Worm (Caenorhabditis elegans): ENCODE results near the gene clc-1.

Gene clc-1

DNA sequence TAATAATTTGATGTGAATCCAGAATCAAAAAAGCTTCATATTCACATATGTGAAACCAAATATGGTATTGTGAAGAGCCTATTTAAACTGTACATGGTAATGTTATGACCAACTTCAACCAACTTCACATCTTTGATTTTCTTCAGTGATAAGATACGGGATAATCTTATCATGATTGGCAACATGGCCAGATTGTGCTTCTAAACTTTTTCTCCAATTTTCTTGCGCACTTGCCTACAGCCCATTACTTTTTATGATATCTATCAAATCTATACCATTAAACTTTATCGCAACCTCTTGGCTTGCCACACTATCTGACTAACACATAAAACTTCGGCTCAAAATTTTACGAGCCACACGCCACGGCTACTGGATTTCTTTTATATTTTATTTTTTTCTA, 14.8 kb upstream of the clc-1 start:
- TF ChIP-seq W03F9.2 (tag; optimal IDR thresholded peaks at IDR 0.05) (no peak), him-1 (tag; optimal IDR thresholded peaks at IDR 0.05) (no peak), dao-5 (tag; optimal IDR thresholded peaks at IDR 0.05) (no peak)

ce11 chrX:11033128-11033951, 13.9 kb upstream of the clc-1 start:
- TF ChIP-seq W03F9.2 (tag; optimal IDR thresholded peaks at IDR 0.05) (no peak), dao-5 (tag; optimal IDR thresholded peaks at IDR 0.05) (no peak), him-1 (tag; optimal IDR thresholded peaks at IDR 0.05) (no peak)

DNA sequence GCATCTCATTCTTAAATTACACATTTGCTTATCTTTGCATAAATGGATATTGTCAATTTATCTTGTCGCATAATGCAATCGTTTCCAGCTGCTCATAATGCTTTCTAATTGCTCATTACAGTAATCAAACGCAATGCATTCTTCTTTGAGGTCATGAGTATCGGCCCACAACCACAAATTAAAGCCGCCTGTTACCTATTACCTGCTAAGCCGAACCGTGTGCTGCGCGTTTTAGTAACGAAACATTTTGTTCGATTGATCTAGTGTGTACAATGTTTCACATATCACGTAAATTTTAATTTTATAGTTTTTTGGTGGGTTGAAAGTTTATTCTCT, 13.3 kb upstream of the clc-1 start:
- no peak for TF ChIP-seq him-1 (tag; optimal IDR thresholded peaks at IDR 0.05)
- no peak for TF ChIP-seq W03F9.2 (tag; optimal IDR thresholded peaks at IDR 0.05)
- TF ChIP-seq dao-5 (tag; optimal IDR thresholded peaks at IDR 0.05): no peak

ce11 chrX:11034430-11035117, 12.7 kb upstream of the clc-1 start:
- TF ChIP-seq him-1 (tag; optimal IDR thresholded peaks at IDR 0.05) (peak; percentile 54), W03F9.2 (tag; optimal IDR thresholded peaks at IDR 0.05) (no peak)

DNA sequence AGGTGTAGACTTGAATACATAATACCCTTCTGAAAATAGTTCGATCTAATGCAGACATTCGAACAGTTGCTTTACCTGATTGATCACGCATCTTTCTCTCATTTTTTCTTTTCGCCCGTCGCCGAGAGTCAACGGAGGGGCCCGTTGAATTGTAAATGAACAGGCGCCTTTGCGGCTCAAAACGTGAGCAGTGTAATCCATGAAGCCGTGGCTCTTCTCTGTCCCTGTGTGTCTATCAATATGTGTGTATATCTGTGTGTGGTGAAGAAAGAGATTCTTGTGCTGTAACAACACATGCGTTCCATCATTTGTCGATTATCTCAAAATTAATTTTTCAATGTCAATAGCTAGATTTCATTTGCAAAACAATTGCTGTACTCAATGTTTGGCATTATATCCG, 11.7 kb upstream of the clc-1 start:
- TF ChIP-seq dao-5 (tag; optimal IDR thresholded peaks at IDR 0.05) (no peak), him-1 (tag; optimal IDR thresholded peaks at IDR 0.05) (no peak), W03F9.2 (tag; optimal IDR thresholded peaks at IDR 0.05) (no peak)

DNA sequence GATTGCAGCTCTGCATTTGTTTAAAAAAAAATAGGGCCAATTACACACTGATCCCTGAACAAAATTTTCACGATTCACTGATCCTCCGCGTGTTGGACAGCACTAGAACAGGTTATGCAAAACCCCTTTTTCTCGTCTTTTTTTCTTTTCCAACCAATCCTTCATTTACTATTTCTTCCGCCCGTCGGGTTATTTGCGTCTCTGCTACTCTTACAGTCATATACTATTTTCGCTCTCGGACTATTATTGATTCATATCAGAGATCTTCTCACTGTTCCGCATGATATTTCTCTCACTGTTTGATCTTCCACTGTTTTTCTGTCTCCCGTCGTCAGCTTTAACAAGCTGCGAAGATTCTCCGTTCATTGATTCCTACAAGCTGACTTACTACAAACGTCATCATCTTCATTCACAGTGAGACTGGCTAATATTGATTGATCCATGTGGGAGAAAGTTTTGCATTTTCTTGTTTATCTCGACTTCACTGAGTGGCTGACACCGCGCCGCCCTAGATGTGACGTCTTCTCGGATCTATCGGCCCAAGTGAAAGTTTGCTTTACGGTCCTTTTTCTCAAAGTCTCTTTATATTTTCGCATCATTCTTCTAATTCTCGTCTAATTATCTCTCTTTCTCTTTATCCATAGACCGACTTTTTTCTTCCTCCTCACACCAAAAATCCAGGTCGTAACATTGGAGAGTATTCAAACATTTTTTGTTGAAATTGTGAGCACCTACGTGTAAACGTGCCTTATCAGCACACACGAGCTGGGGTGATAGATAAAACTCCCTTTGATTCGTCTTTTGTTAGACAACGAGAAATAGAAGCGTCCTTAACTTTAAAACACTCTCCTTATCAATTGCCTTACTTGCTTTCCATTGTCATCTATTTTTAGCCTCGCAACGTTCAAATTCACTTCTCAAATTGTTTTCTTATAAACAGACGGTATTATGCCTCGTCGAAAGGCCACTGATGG, 10.8 kb upstream of the clc-1 start:
- TF ChIP-seq dao-5 (tag; optimal IDR thresholded peaks at IDR 0.05) (no peak), W03F9.2 (tag; optimal IDR thresholded peaks at IDR 0.05) (no peak), him-1 (tag; optimal IDR thresholded peaks at IDR 0.05) (no peak)

- TF ChIP-seq dao-5 (tag; optimal IDR thresholded peaks at IDR 0.05) (no peak), W03F9.2 (tag; optimal IDR thresholded peaks at IDR 0.05) (no peak), him-1 (tag; optimal IDR thresholded peaks at IDR 0.05) (no peak)
These were observed 9.0 kb upstream of the clc-1 start for ce11 chrX:11038221-11038620.

DNA sequence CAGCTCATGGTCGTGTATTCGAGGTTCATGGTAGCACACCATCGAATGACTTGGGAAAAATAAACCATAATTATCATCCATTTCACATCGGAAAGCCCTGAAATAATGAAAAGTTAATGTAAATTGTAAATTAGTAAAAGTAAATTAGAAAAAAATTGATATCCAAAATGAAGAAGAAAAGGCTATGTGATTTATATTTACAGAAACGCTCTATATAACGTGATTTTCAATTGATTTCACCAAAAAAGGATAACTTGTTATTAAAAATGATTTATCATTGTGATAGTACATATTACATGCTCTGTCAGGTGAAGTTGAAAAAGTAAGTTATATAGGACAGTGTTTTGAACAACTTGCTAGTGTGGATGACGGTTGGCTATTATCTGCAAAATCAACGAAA, 4.5 kb upstream of the clc-1 start, which contains the start of gene C09F12.3:
Gene C09F12.3, minus strand, starts transcription at position 101 of the 400 bp plus-strand sequence.
- TF ChIP-seq dao-5 (tag; optimal IDR thresholded peaks at IDR 0.05) (no peak), him-1 (tag; optimal IDR thresholded peaks at IDR 0.05) (no peak)

ce11 chrX:11050335-11050734, 3.1 kb downstream of the clc-1 start:
- TF ChIP-seq dao-5 (tag; optimal IDR thresholded peaks at IDR 0.05): no peak
- TF ChIP-seq him-1 (tag; optimal IDR thresholded peaks at IDR 0.05): no peak
- TF ChIP-seq W03F9.2 (tag; optimal IDR thresholded peaks at IDR 0.05): no peak

ce11 chrX:11053615-11054014, 6.4 kb downstream of the clc-1 start, which contains the start of gene C09F12.2:
TSS of gene C09F12.2 (plus strand) at chrX:11053915.
- TF ChIP-seq dao-5 (tag; optimal IDR thresholded peaks at IDR 0.05) (no peak), W03F9.2 (tag; optimal IDR thresholded peaks at IDR 0.05) (no peak), him-1 (tag; optimal IDR thresholded peaks at IDR 0.05) (no peak)

- TF ChIP-seq him-1 (tag; optimal IDR thresholded peaks at IDR 0.05): no peak
- TF ChIP-seq dao-5 (tag; optimal IDR thresholded peaks at IDR 0.05): no peak
- TF ChIP-seq W03F9.2 (tag; optimal IDR thresholded peaks at IDR 0.05): no peak
These were observed 9.8 kb downstream of the clc-1 start, which contains the start of gene lpr-3 for ce11 chrX:11057028-11057427. TSS of gene lpr-3 (plus strand) at chrX:11057401.

DNA sequence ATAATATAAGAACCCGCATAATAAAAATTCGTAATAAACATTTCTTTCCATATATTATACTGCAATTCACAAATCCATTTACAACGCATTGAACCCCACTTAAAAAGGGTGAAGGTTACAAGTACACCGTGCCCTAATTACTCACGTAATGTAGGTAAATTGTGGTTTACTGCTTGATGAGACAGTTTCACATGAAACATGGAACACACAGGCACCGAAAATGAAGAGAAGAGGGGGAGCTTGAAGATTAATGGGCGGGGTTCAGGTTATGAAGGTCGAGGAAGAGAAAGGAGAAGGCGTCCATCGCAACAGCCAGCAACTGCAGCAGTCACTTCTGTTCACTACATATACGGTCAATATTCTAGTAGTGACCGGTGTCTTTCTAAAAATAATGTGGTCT, 12.5 kb downstream of the clc-1 start, which contains the start of gene lpr-6:
Gene lpr-6, plus strand, starts transcription at position 251 of the 400 bp plus-strand sequence.
- TF ChIP-seq him-1 (tag; optimal IDR thresholded peaks at IDR 0.05): no peak
- TF ChIP-seq dao-5 (tag; optimal IDR thresholded peaks at IDR 0.05): no peak
- TF ChIP-seq W03F9.2 (tag; optimal IDR thresholded peaks at IDR 0.05): no peak

DNA sequence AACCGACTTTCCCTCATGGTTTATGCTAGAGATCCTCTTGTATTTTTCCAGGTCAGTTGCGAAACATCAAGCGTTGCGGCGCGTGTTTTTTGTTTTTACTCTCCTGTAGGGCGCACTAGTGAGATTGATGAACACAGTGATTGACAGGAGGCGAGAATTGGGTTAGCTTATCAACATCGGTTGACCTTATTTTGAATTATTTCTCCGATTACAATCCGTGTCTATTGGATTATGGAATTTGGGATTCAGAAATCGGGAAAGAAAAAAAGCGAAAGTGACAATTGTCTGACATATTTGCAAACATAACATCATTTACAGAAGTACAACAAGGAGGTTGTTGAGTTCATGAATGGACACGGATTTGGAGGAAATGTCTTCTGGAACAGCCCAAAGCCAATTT, 13.7 kb downstream of the clc-1 start:
- TF ChIP-seq him-1 (tag; optimal IDR thresholded peaks at IDR 0.05): no peak
- no peak for TF ChIP-seq W03F9.2 (tag; optimal IDR thresholded peaks at IDR 0.05)
- TF ChIP-seq dao-5 (tag; optimal IDR thresholded peaks at IDR 0.05): no peak

Measured in whole organism, L4/young adult.